Worm (Caenorhabditis elegans): ENCODE results near the gene C53B4.2.

ce11 chrIV:8979695-8980094 lies 13.7 kb downstream of the C53B4.2 start, which contains the start of gene col-119:
- TF ChIP-seq tlf-1 (GFP tag; optimal IDR thresholded peaks at IDR 0.05) (no peak), ets-4 (GFP tag; optimal IDR thresholded peaks at IDR 0.05) (no peak), let-526 (GFP tag; IDR thresholded peaks at IDR 0.05) (no peak), snpc-4 (GFP tag; optimal IDR thresholded peaks at IDR 0.05) (no peak), snpc-4 (tag; optimal IDR thresholded peaks at IDR 0.05) (no peak), dpl-1 (GFP tag; optimal IDR thresholded peaks at IDR 0.05) (no peak), Y53G8AR.9 (GFP tag; conservative IDR thresholded peaks at IDR 0.05) (no peak)

All from whole organism, young adult.